ENCODE assay signal across 6 worm cellular contexts in genomic region chrV:13414585-13414984, ce11.
TF ChIP-seq lines count a peak whose summit lies in the region.

Gene cut-2, plus strand, starts transcription at chrV:13414949.

TF ChIP-seq in whole organism, L1 larva, 84 proteins besides CTCF, POLR2A, EP300 and RAD21:
- TF ChIP-seq hlh-4 (tag; optimal IDR thresholded peaks at IDR 0.05; lab: Kevin White, UChicago): no peak
- TF ChIP-seq blmp-1 (tag; optimal IDR thresholded peaks at IDR 0.05; lab: Kevin White, UChicago): peak; percentile 63
- TF ChIP-seq nhr-85 (tag; lab: Kevin White, UChicago): peak; percentile 35

TF ChIP-seq in whole organism, L2 larva, 48 proteins besides CTCF, POLR2A, EP300 and RAD21:
- TF ChIP-seq peb-1 (tag; optimal IDR thresholded peaks at IDR 0.05; lab: Kevin White, UChicago) (peak; percentile 24), lsy-2 (tag; optimal IDR thresholded peaks at IDR 0.05; lab: Kevin White, UChicago) (no peak)

TF ChIP-seq in whole organism, L3 larva, 47 proteins besides CTCF, POLR2A, EP300 and RAD21:
- TF ChIP-seq nhr-25 (tag; optimal IDR thresholded peaks at IDR 0.05; lab: Kevin White, UChicago): peak; percentile 10
- no peak for TF ChIP-seq elt-1 (tag; optimal IDR thresholded peaks at IDR 0.05; lab: Kevin White, UChicago)

TF ChIP-seq in whole organism, L4 larva, 104 proteins besides CTCF, POLR2A, EP300 and RAD21:
- no peak for TF ChIP-seq nhr-42 (GFP tag; IDR thresholded peaks at IDR 0.05; lab: Robert Waterston, UW)
- TF ChIP-seq pqm-1 (tag; optimal IDR thresholded peaks at IDR 0.05; lab: Kevin White, UChicago): no peak
- peak; percentile 63 for TF ChIP-seq mxl-3 (GFP tag; optimal IDR thresholded peaks at IDR 0.05; lab: Kevin White, UChicago)
- TF ChIP-seq hlh-11 (tag; optimal IDR thresholded peaks at IDR 0.05; lab: Kevin White, UChicago): peak; percentile 8
- TF ChIP-seq lin-15B (tag; optimal IDR thresholded peaks at IDR 0.05; lab: Kevin White, UChicago): no peak

TF ChIP-seq in whole organism, late embryonic, 69 proteins besides CTCF, POLR2A, EP300 and RAD21:
- TF ChIP-seq rnt-1 (tag; optimal IDR thresholded peaks at IDR 0.05; lab: Kevin White, UChicago) (peak; percentile 31), lin-11 (tag; optimal IDR thresholded peaks at IDR 0.05; lab: Kevin White, UChicago) (no peak), hlh-15 (tag; optimal IDR thresholded peaks at IDR 0.05; lab: Kevin White, UChicago) (no peak), ets-4 (tag; optimal IDR thresholded peaks at IDR 0.05; lab: Kevin White, UChicago) (no peak)
TF ChIP-seq in whole organism, late embryonic: peak in this region for 1.

TF ChIP-seq in whole organism, mixed stage, embryonic, 35 proteins besides CTCF, POLR2A, EP300 and RAD21:
- no peak for TF ChIP-seq elt-3 (tag; optimal IDR thresholded peaks at IDR 0.05; lab: Kevin White, UChicago)
- TF ChIP-seq nhr-2 (tag; optimal IDR thresholded peaks at IDR 0.05; lab: Kevin White, UChicago): no peak
- no peak for TF ChIP-seq mls-2 (tag; optimal IDR thresholded peaks at IDR 0.05; lab: Kevin White, UChicago)
- TF ChIP-seq elt-1 (tag; optimal IDR thresholded peaks at IDR 0.05; lab: Kevin White, UChicago; ENCODE audit: borderline replicate concordance, insufficient read depth): peak; percentile 71
- TF ChIP-seq blmp-1 (tag; optimal IDR thresholded peaks at IDR 0.05; lab: Kevin White, UChicago): peak; percentile 41
- TF ChIP-seq nhr-76 (tag; optimal IDR thresholded peaks at IDR 0.05; lab: Kevin White, UChicago): no peak
- TF ChIP-seq snpc-4 (tag; optimal IDR thresholded peaks at IDR 0.05; lab: Kevin White, UChicago): no peak
- TF ChIP-seq tbx-8 (GFP tag; optimal IDR thresholded peaks at IDR 0.05; lab: Kevin White, UChicago): no peak
- TF ChIP-seq unc-39 (tag; optimal IDR thresholded peaks at IDR 0.05; lab: Kevin White, UChicago): no peak
